Fruit fly (Drosophila melanogaster): ENCODE data around the gene CG12402.

DNA sequence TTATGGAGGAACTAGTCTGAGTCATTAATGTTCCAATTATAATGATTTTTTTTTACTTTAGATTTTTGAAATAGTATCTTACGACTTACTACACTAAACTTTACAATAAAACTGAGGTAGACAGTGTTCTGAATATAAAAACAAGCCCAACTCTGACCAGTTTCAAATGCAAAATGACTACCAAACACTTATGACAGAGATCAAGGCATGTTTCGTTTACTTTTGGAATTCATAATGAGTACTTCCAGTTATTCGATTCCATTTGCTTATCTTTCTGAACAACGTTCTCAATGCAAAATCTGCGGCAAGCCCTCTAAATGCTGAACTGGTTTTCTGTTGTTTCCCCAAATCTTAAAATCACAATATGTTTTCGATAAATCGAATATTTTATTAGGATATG is 43.7 kb upstream of the CG12402 start, which contains the start of gene CG14355:
- TF ChIP-seq CG9948 (tag; optimal IDR thresholded peaks at IDR 0.05) (no peak), D1 (tag; optimal IDR thresholded peaks at IDR 0.05) (no peak), CG10348 (GFP tag; IDR thresholded peaks at IDR 0.05) (no peak), EcR (GFP tag; optimal IDR thresholded peaks at IDR 0.05) (no peak), CG34367 (tag; optimal IDR thresholded peaks at IDR 0.05) (no peak), Ets98B (GFP tag; IDR thresholded peaks at IDR 0.05) (no peak), CG15710 (tag; optimal IDR thresholded peaks at IDR 0.05) (no peak)
